Fruit fly (Drosophila melanogaster): ENCODE measurements around the gene dpr11.

Gene dpr11

DNA sequence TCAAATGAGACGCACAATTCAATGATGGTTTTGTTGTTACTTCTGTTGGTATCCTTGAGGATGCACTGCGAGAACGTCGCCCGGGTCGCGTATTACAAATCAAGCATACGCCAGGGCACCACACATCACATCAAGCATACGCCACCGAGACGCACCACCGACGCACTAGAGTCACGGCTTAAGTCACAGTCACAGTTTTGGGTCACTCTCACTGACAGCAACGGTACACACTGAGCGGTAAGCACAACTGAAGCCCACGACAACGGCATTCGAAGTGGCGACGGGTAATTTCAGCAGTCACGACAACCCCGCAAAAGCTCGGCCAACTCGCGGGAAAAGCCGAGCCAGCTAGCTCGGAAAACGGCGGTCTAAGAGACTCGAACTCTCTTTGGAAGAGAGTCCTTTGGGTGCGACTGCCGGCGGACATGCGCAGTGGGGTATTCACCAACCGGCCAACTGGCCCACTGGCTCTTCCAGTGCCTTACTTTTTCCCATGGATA is at the start of gene dpr11:
Gene dpr11 (minus strand): TSS at position 263 of the 500 bp plus-strand sequence.
- TF ChIP-seq CG32121 (GFP tag; IDR thresholded peaks at IDR 0.05): no peak
- TF ChIP-seq CG9948 (tag; optimal IDR thresholded peaks at IDR 0.05): no peak
- TF ChIP-seq Pif1B (GFP tag; optimal IDR thresholded peaks at IDR 0.05): no peak
- no peak for TF ChIP-seq CG8301 (tag; optimal IDR thresholded peaks at IDR 0.05)
- no peak for TF ChIP-seq CG12605 (GFP tag; IDR thresholded peaks at IDR 0.05)
- no peak for TF ChIP-seq gl (tag; optimal IDR thresholded peaks at IDR 0.05)
- TF ChIP-seq D1 (tag; optimal IDR thresholded peaks at IDR 0.05): no peak
- no peak for TF ChIP-seq CG10348 (GFP tag; IDR thresholded peaks at IDR 0.05)
- no peak for TF ChIP-seq rn (GFP tag; IDR thresholded peaks at IDR 0.05)
- TF ChIP-seq CG34367 (tag; optimal IDR thresholded peaks at IDR 0.05): no peak
- no peak for TF ChIP-seq CG13204 (GFP tag; optimal IDR thresholded peaks at IDR 0.05)
- TF ChIP-seq EcR (GFP tag; optimal IDR thresholded peaks at IDR 0.05): no peak
- no peak for TF ChIP-seq Ets98B (GFP tag; IDR thresholded peaks at IDR 0.05)
- TF ChIP-seq CG14655 (GFP tag; optimal IDR thresholded peaks at IDR 0.05): no peak

- TF ChIP-seq CG32121 (GFP tag; IDR thresholded peaks at IDR 0.05) (no peak), CG8159 (tag; optimal IDR thresholded peaks at IDR 0.05) (no peak), CG17806 (tag; optimal IDR thresholded peaks at IDR 0.05) (no peak), Pif1A (GFP tag; optimal IDR thresholded peaks at IDR 0.05) (no peak), CG13204 (GFP tag; optimal IDR thresholded peaks at IDR 0.05) (no peak), EcR (GFP tag; optimal IDR thresholded peaks at IDR 0.05) (no peak), D1 (tag; optimal IDR thresholded peaks at IDR 0.05) (no peak), rn (GFP tag; IDR thresholded peaks at IDR 0.05) (no peak), gl (tag; optimal IDR thresholded peaks at IDR 0.05) (no peak), CG10348 (GFP tag; IDR thresholded peaks at IDR 0.05) (no peak), Pif1B (GFP tag; optimal IDR thresholded peaks at IDR 0.05) (no peak), Ets98B (GFP tag; IDR thresholded peaks at IDR 0.05) (no peak)
Observed at dm6 chr3R:6640932-6641331, 47.8 kb upstream of the dpr11 start, which contains the start of gene CG31286. Gene CG31286 (plus strand): TSS chr3R:6641232.

- TF ChIP-seq CG15710 (tag; optimal IDR thresholded peaks at IDR 0.05): no peak
- no peak for TF ChIP-seq CG9948 (tag; optimal IDR thresholded peaks at IDR 0.05)
Observed at dm6 chr3R:6629851-6630250, 36.7 kb upstream of the dpr11 start, which contains the start of gene sunz. Gene sunz (plus strand): TSS chr3R:6630151.

- TF ChIP-seq CG14655 (GFP tag; optimal IDR thresholded peaks at IDR 0.05) (no peak), CG15710 (tag; optimal IDR thresholded peaks at IDR 0.05) (no peak), CG17806 (tag; optimal IDR thresholded peaks at IDR 0.05) (no peak), CG8301 (tag; optimal IDR thresholded peaks at IDR 0.05) (no peak), CG13204 (GFP tag; optimal IDR thresholded peaks at IDR 0.05) (no peak), Ets98B (GFP tag; IDR thresholded peaks at IDR 0.05) (no peak), EcR (GFP tag; optimal IDR thresholded peaks at IDR 0.05) (no peak), Pif1B (GFP tag; optimal IDR thresholded peaks at IDR 0.05) (no peak), CG4496 (GFP tag; IDR thresholded peaks at IDR 0.05) (no peak), Snoo (tag; optimal IDR thresholded peaks at IDR 0.05) (no peak), Pif1A (GFP tag; optimal IDR thresholded peaks at IDR 0.05) (no peak), D1 (tag; optimal IDR thresholded peaks at IDR 0.05) (no peak), CG34367 (tag; optimal IDR thresholded peaks at IDR 0.05) (no peak), CG10348 (GFP tag; IDR thresholded peaks at IDR 0.05) (no peak), rn (GFP tag; IDR thresholded peaks at IDR 0.05) (no peak), CG9948 (tag; optimal IDR thresholded peaks at IDR 0.05) (no peak), gl (tag; optimal IDR thresholded peaks at IDR 0.05) (no peak), CG32121 (GFP tag; IDR thresholded peaks at IDR 0.05) (no peak)
Observed at dm6 chr3R:6629221-6629620, 36.1 kb upstream of the dpr11 start, which contains the start of gene CG15177. Gene CG15177 (minus strand): TSS chr3R:6629321.

DNA sequence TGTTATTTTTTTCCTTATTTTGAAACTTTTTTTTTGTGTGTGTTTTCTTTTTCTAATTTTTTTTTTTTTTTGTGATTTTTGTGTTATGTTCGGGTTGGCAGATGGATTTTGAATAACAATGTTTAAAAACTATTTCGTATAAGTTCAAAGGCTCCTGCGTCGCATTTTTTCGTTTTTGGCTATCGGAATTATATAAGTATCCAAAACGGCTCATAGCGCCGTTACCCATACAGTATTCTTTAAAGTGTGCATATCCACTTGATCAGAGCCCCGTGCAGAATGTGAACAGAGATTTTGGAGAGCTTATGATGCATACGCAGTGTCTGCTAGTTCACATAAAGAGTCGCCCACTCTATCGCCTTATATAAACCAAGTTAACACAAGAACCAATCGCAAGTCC is 34.7 kb upstream of the dpr11 start, which contains the start of gene sowi:
Gene sowi (minus strand): TSS at position 101 of the 400 bp plus-strand sequence.
- TF ChIP-seq CG4496 (GFP tag; IDR thresholded peaks at IDR 0.05) (no peak), CG10348 (GFP tag; IDR thresholded peaks at IDR 0.05) (no peak), CG34367 (tag; optimal IDR thresholded peaks at IDR 0.05) (no peak), gl (tag; optimal IDR thresholded peaks at IDR 0.05) (no peak), EcR (GFP tag; optimal IDR thresholded peaks at IDR 0.05) (no peak), Pif1A (GFP tag; optimal IDR thresholded peaks at IDR 0.05) (no peak)

dm6 chr3R:6608814-6609213 is 15.7 kb upstream of the dpr11 start, which contains the start of gene glob2:
Gene glob2 (minus strand): TSS chr3R:6608914.
- TF ChIP-seq CG14655 (GFP tag; optimal IDR thresholded peaks at IDR 0.05) (no peak), rn (GFP tag; IDR thresholded peaks at IDR 0.05) (no peak)

DNA sequence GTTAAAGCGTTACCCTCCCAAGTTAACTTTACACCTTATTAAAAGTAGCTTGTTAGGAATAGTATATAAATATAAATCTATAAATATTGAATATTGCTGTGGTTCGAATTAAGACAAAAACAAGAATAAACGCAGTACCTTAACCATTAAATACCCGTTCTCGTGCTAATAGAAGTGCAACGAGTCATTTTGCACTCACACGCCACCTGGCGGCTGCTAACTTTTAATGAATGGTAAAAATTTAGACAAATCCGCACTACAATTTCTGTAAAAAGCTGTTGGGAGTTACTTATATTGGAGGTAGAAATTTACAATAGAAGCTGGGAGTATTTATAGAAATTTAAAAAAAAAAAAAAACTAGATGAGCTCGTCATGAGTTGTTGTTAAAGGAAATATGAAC is 12.0 kb upstream of the dpr11 start:
- TF ChIP-seq CG4496 (GFP tag; IDR thresholded peaks at IDR 0.05): no peak
- TF ChIP-seq Snoo (tag; optimal IDR thresholded peaks at IDR 0.05): no peak

DNA sequence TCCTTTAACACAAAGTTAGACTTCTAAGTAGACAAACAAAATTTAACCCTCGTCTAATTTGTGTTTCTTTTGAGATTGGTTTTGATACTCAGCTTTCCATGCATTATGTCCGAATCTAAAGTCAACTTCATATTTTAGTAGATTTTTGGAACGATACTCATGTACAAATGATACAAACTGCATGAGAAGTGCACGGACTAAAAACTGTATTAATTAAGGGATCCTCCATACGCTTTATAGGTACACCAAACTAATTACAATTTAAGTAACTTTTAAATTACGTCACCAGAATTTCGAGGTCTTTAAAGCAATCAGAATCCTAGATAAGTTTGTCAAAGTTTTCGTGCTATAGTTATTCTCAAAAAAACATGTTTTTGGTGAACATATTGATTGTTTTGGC is 7.8 kb upstream of the dpr11 start, which contains the start of gene CG31482:
Gene CG31482 (plus strand): TSS at position 301 of the 400 bp plus-strand sequence.
- TF ChIP-seq CG14655 (GFP tag; optimal IDR thresholded peaks at IDR 0.05) (no peak), CG32121 (GFP tag; IDR thresholded peaks at IDR 0.05) (no peak), CG17806 (tag; optimal IDR thresholded peaks at IDR 0.05) (no peak), CG13204 (GFP tag; optimal IDR thresholded peaks at IDR 0.05) (no peak), gl (tag; optimal IDR thresholded peaks at IDR 0.05) (no peak), CG9948 (tag; optimal IDR thresholded peaks at IDR 0.05) (no peak), CG8159 (tag; optimal IDR thresholded peaks at IDR 0.05) (no peak), Pif1A (GFP tag; optimal IDR thresholded peaks at IDR 0.05) (no peak), CG8301 (tag; optimal IDR thresholded peaks at IDR 0.05) (no peak), rn (GFP tag; IDR thresholded peaks at IDR 0.05) (no peak), CG15710 (tag; optimal IDR thresholded peaks at IDR 0.05) (no peak), CG10348 (GFP tag; IDR thresholded peaks at IDR 0.05) (no peak), Ets98B (GFP tag; IDR thresholded peaks at IDR 0.05) (no peak), CG34367 (tag; optimal IDR thresholded peaks at IDR 0.05) (no peak), Pif1B (GFP tag; optimal IDR thresholded peaks at IDR 0.05) (no peak)

All from whole organism, pupa.